Worm (Caenorhabditis elegans) whole organism, midembryonic: ENCODE measurements around the gene F39G3.2.
"Not testable (repeated sequence)": the region's sequence is repeated elsewhere in the genome, so short reads cannot be mapped to it uniquely, and the experiment has no call there.

Experiments
- T22C8.4 ChIP-seq: fragments of 200-800 bp; sonication (Bioruptor generic); IDR thresholded peaks from 2 replicates; pipeline ENCODE4 v1.3.6; 2022; ENCODE audit warnings: missing genetic modification characterization, missing compliant biosample characterization
- cog-1 ChIP-seq: sonication (generic microtip); optimal IDR thresholded peaks from 2 replicates; lab custom pipeline; 2016; ENCODE audit warnings: missing genetic modification characterization, missing compliant biosample characterization
- flt-1 ChIP-seq: fragments of 200-800 bp; sonication (Bioruptor generic); IDR thresholded peaks from 2 replicates; pipeline ENCODE4 v1.3.6; 2022; ENCODE audit warnings: missing genetic modification characterization, missing compliant biosample characterization
- klf-2 ChIP-seq: fragments of 200-800 bp; sonication (Bioruptor generic); conservative IDR thresholded peaks from 2 replicates; pipeline ENCODE4 v1.3.6; 2022; ENCODE audit warnings: missing genetic modification reagents, missing genetic modification characterization, missing compliant biosample characterization
- med-1 ChIP-seq: sonication (generic microtip); optimal IDR thresholded peaks from 2 replicates; lab custom pipeline; 2017; ENCODE audit warnings: missing genetic modification characterization, mild to moderate bottlenecking, missing compliant biosample characterization, antibody characterized with exemption, missing genetic modification reagents; ENCODE audit not compliant: insufficient read depth
- ref-1 ChIP-seq: fragments of 200-800 bp; sonication (Bioruptor generic); conservative IDR thresholded peaks from 2 replicates; pipeline ENCODE4 v1.3.6; 2022; ENCODE audit warnings: missing genetic modification reagents, missing genetic modification characterization, missing compliant biosample characterization
- tab-1 ChIP-seq: fragments of 200-800 bp; sonication (Bioruptor generic); IDR thresholded peaks from 2 replicates; pipeline ENCODE4 v1.3.6; 2022; ENCODE audit warnings: missing genetic modification characterization, missing compliant biosample characterization
- ztf-23 ChIP-seq: fragments of 200-800 bp; sonication (Bioruptor generic); IDR thresholded peaks from 2 replicates; pipeline ENCODE4 v1.3.6; 2022; ENCODE audit warnings: missing genetic modification reagents, missing genetic modification characterization, missing compliant biosample characterization
- ztf-29 ChIP-seq: fragments of 200-800 bp; sonication (Bioruptor generic); IDR thresholded peaks from 2 replicates; pipeline ENCODE4 v1.3.6; 2022; ENCODE audit warnings: missing genetic modification reagents, missing genetic modification characterization, missing compliant biosample characterization

Gene F39G3.2

ce11 chrV:4758540-4758939 is 20.9 kb downstream of the F39G3.2 start:
- TF ChIP-seq ztf-29 (no peak), cog-1 (no peak), tab-1 (GFP tag; lab: Robert Waterston, UW) (no peak), ref-1 (GFP tag; lab: Robert Waterston, UW) (no peak), ztf-23 (no peak), klf-2 (no peak), flt-1 (GFP tag; lab: Robert Waterston, UW) (no peak), med-1 (GFP tag; lab: Kevin White, UChicago) (no peak), T22C8.4 (GFP tag; lab: Robert Waterston, UW) (no peak)

ce11 chrV:4760674-4761073 is 23.0 kb downstream of the F39G3.2 start, which contains the start of gene bgnt-1.4:
Gene bgnt-1.4 (plus strand): TSS chrV:4760974.
- TF ChIP-seq cog-1; T22C8.4 (GFP tag; lab: Robert Waterston, UW); med-1 (GFP tag; lab: Kevin White, UChicago): not testable (repeated sequence)

- TF ChIP-seq ref-1 (GFP tag; lab: Robert Waterston, UW) (no peak), klf-2 (no peak), flt-1 (GFP tag; lab: Robert Waterston, UW) (no peak), T22C8.4 (GFP tag; lab: Robert Waterston, UW) (no peak), ztf-29 (no peak), cog-1 (no peak), tab-1 (GFP tag; lab: Robert Waterston, UW) (no peak), ztf-23 (no peak), med-1 (GFP tag; lab: Kevin White, UChicago) (no peak)
These were observed 28.9 kb downstream of the F39G3.2 start, which contains the start of gene C18G1.8 for ce11 chrV:4766501-4766900. Gene C18G1.8 (minus strand): TSS chrV:4766601.

DNA sequence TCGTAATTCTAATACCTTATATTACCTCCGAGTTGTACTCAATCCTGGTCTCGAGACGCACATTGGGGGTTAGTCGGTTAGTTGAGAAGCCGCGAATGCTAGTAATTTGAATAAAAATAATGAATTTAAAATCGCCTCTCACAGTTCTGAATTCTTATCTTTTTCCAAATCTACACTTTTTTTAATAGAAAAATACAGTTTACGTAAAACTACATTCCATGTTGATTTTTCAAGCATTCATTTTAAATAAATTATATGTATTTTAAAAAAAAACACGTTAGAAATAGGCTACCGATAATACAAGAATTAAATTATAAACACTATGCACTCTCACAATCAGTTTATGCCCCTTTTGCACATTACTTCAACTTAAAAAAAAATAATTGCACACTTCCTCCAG is 32.0 kb downstream of the F39G3.2 start, which contains the start of gene C18G1.9:
C18G1.9 (minus strand) TSS at position 101 of the 400 bp plus-strand sequence.
- TF ChIP-seq ref-1 (GFP tag; lab: Robert Waterston, UW) (no peak), ztf-23 (no peak), ztf-29 (no peak), tab-1 (GFP tag; lab: Robert Waterston, UW) (no peak), flt-1 (GFP tag; lab: Robert Waterston, UW) (no peak), T22C8.4 (GFP tag; lab: Robert Waterston, UW) (no peak), cog-1 (no peak), klf-2 (no peak), med-1 (GFP tag; lab: Kevin White, UChicago) (no peak)

DNA sequence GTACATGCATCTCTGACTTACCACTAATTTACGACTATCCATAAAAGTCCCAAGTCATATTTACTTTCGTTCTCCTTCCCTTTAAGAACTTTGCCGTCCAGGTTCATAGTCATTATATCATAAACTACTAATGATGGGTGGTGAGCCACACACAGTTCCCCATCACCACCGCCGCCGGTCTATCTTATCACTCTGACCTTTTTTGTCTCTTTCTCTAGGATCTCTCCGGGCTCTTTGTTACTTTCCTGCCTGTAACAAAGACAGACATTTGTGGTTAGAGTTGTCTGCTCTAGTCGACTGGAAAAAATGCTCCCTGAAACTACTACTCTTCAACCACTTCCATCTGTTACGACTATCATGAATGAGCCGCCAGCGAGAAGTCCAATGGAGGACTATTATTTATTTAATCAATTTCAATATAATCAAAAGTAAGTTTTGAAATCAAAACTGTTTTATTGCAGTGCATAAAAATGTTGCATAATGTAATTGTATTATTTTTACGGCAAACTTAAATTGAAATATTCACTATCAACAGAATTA is 32.8 kb downstream of the F39G3.2 start, which contains the start of gene elt-7:
elt-7 (plus strand) TSS at position 263 of the 540 bp plus-strand sequence.
- no peak for TF ChIP-seq cog-1
- TF ChIP-seq ztf-23 = no peak
- no peak for TF ChIP-seq ref-1 (GFP tag; lab: Robert Waterston, UW)

- no peak for TF ChIP-seq flt-1 (GFP tag; lab: Robert Waterston, UW)
- no peak for TF ChIP-seq T22C8.4 (GFP tag; lab: Robert Waterston, UW)
- no peak for TF ChIP-seq ztf-23
- no peak for TF ChIP-seq ztf-29
- TF ChIP-seq klf-2 = no peak
- no peak for TF ChIP-seq med-1 (GFP tag; lab: Kevin White, UChicago)
- no peak for TF ChIP-seq ref-1 (GFP tag; lab: Robert Waterston, UW)
- TF ChIP-seq tab-1 (GFP tag; lab: Robert Waterston, UW) = no peak
- no peak for TF ChIP-seq cog-1
These were observed 37.5 kb downstream of the F39G3.2 start for ce11 chrV:4775140-4775539.

DNA sequence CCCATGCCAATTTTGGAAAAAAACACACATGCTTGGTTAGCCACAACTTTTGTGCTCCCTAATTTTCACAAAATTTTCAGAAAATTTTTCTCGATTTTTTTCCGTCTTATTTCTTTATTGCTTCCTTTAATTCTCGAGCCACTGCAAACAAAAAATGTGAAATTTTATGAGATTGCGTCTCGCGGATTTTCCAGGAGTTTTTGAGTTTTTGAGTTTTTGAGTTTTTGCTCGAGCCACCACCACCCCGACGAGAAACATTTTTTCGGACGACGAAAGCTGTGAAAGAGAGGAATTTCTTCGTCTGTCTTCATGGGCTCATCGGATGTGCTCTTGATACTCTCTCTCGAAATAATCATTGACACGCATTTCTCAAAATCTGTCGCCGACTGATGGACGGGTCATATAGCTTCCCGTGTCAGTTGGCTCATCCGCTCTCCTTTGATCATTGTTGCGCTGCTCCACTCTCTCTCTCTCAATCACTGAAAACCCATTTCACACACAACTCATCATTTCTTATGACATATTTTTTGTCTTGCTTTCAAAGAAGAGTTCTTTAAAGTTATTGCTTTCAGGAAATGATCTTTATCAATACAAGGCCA is 39.9 kb downstream of the F39G3.2 start, which contains the start of gene C18G1.1:
C18G1.1 (plus strand) TSS at position 573 of the 599 bp plus-strand sequence.
- no peak for TF ChIP-seq cog-1
- no peak for TF ChIP-seq ztf-29
- no peak for TF ChIP-seq klf-2
- no peak for TF ChIP-seq flt-1 (GFP tag; lab: Robert Waterston, UW)
- TF ChIP-seq ztf-23 = no peak
- TF ChIP-seq T22C8.4 (GFP tag; lab: Robert Waterston, UW) = no peak
- no peak for TF ChIP-seq ref-1 (GFP tag; lab: Robert Waterston, UW)
- TF ChIP-seq med-1 (GFP tag; lab: Kevin White, UChicago) = no peak
- no peak for TF ChIP-seq tab-1 (GFP tag; lab: Robert Waterston, UW)

DNA sequence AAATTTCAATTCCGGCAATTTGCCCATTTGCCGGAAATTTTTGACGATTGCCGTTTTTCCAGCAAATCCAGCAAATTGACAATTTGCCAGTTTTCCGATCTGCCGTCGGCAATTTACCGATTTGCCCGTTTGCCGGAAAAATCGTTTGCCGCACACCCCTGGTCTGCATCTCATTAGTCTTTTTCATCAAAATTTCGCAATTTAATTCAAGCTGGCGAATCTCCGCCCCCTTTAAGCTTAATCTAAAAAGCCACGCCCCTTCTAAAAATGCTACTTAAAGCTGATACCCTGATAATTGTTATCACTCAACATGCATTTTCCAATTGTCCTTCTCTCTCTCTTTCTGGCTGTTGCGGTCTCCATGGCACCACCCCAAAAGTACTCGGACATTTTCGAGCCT is 45.7 kb downstream of the F39G3.2 start, which contains the start of gene Y60C6A.1:
Y60C6A.1 (plus strand) TSS at position 301 of the 400 bp plus-strand sequence.
- TF ChIP-seq ztf-29 (no peak), flt-1 (GFP tag; lab: Robert Waterston, UW) (no peak), cog-1 (no peak), klf-2 (no peak), med-1 (GFP tag; lab: Kevin White, UChicago) (no peak), ztf-23 (no peak), tab-1 (GFP tag; lab: Robert Waterston, UW) (no peak), ref-1 (GFP tag; lab: Robert Waterston, UW) (no peak), T22C8.4 (GFP tag; lab: Robert Waterston, UW) (no peak)

ce11 chrV:4785333-4785852 is 47.8 kb downstream of the F39G3.2 start, which contains the start of the genes Y60C6A.2 and Y60C6A.3:
Gene Y60C6A.2 (minus strand): TSS chrV:4785433.
Gene Y60C6A.3 (plus strand): TSS chrV:4785802.
- TF ChIP-seq med-1 (GFP tag; lab: Kevin White, UChicago) (no peak), T22C8.4 (GFP tag; lab: Robert Waterston, UW) (no peak), klf-2 (no peak), ref-1 (GFP tag; lab: Robert Waterston, UW) (no peak), cog-1 (no peak), flt-1 (GFP tag; lab: Robert Waterston, UW) (no peak), tab-1 (GFP tag; lab: Robert Waterston, UW) (no peak), ztf-23 (no peak), ztf-29 (no peak)
